Worm (Caenorhabditis elegans): Measurements from ENCODE around the gene T24C12.3.
A peak's percentile ranks its signal among the peaks of the same experiment; 100 is the strongest.

DNA sequence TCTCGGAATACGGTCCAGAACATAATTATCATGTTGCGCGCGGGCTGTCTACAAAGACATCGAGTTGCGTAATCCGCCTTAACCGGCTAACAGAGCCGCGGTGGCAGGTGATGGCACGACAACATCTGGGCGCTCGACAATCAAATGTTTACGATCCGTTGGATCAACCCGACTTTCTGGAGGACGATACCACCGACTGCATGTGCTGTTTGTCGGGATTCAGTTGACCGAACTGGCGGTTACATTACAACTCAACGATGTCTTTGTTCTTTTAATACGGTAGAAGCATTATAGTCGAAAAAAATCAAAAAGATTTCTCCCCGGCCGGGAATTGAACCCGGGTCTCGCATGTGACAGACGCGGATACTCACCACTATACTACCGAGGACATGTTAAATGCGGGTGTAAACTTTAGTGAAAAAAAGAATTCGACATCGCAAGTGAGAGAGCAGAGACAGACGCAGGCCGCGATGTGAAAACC, 23.2 kb upstream of the T24C12.3 start:
- peak; percentile 90 for TF ChIP-seq ztf-23 (GFP tag; IDR thresholded peaks at IDR 0.05)
- TF ChIP-seq klf-2 (GFP tag; conservative IDR thresholded peaks at IDR 0.05) = peak; percentile 87

Measured in whole organism, midembryonic.